Fruit fly (Drosophila melanogaster) whole organism, prepupa: Measurements from ENCODE around the gene CG15515.

Experiments
- Blimp-1 ChIP-seq: fragments of 200-800 bp; sonication (Bioruptor generic); optimal IDR thresholded peaks from 3 replicates; lab custom pipeline; 2017; ENCODE audit warnings: missing biosample characterization, missing genetic modification characterization, mild to moderate bottlenecking, moderate library complexity, missing genetic modification reagents
- CG11294 ChIP-seq: fragments of 200-800 bp; sonication (Bioruptor generic); IDR thresholded peaks from 2 replicates; pipeline ENCODE4 v1.3.6; 2022; ENCODE audit warnings: missing biosample characterization, missing genetic modification characterization
- CG1621 ChIP-seq: fragments of 200-800 bp; sonication (Bioruptor generic); optimal IDR thresholded peaks from 3 replicates; lab custom pipeline; 2018; ENCODE audit warnings: missing biosample characterization, mild to moderate bottlenecking, missing genetic modification characterization
- CG31627 ChIP-seq: fragments of 200-800 bp; sonication (Bioruptor generic); optimal IDR thresholded peaks from 3 replicates; lab custom pipeline; 2016; ENCODE audit warnings: missing biosample characterization, missing genetic modification characterization
- CG32006 ChIP-seq: fragments of 200-800 bp; sonication (Bioruptor generic); optimal IDR thresholded peaks from 3 replicates; lab custom pipeline; 2017; ENCODE audit warnings: missing biosample characterization, mild to moderate bottlenecking, missing genetic modification characterization
- CG6808 ChIP-seq: fragments of 200-800 bp; sonication (Bioruptor generic); optimal IDR thresholded peaks from 3 replicates; lab custom pipeline; 2017; ENCODE audit warnings: missing biosample characterization, missing genetic modification characterization, mild to moderate bottlenecking, moderate library complexity, missing genetic modification reagents
- CG8319 ChIP-seq: fragments of 200-800 bp; sonication (Bioruptor generic); optimal IDR thresholded peaks from 3 replicates; lab custom pipeline; 2016; ENCODE audit warnings: missing biosample characterization, missing genetic modification characterization
- Hr39 ChIP-seq: fragments of 200-800 bp; sonication (Bioruptor generic); optimal IDR thresholded peaks from 2 replicates; lab custom pipeline; 2016; ENCODE audit warnings: missing biosample characterization, missing genetic modification characterization
- Sox102F ChIP-seq: fragments of 200-800 bp; sonication (Bioruptor generic); optimal IDR thresholded peaks from 2 replicates; lab custom pipeline; 2016; ENCODE audit warnings: missing biosample characterization, mild to moderate bottlenecking, missing genetic modification characterization
- pdm3 ChIP-seq: fragments of 200-800 bp; sonication (Bioruptor generic); optimal IDR thresholded peaks from 3 replicates; lab custom pipeline; 2016; ENCODE audit warnings: missing biosample characterization, missing genetic modification characterization
- salr ChIP-seq, 2 experiments: fragments of 200-800 bp; sonication (Bioruptor generic); optimal IDR thresholded peaks; 3 replicates each; lab custom pipeline; 2016 to 2018; ENCODE audit warnings: missing biosample characterization in 2 of 2, missing genetic modification characterization in 2 of 2, mild to moderate bottlenecking in 1 of 2
- topi ChIP-seq: fragments of 200-800 bp; sonication (Bioruptor generic); optimal IDR thresholded peaks from 3 replicates; lab custom pipeline; 2016; ENCODE audit warnings: missing biosample characterization, missing genetic modification characterization

- no peak for TF ChIP-seq Blimp-1
- no peak for TF ChIP-seq Hr39
- no peak for TF ChIP-seq CG11294 (GFP tag; lab: Robert Waterston, UW)
- no peak for TF ChIP-seq Sox102F
- no peak for TF ChIP-seq CG1621 (tag; lab: Kevin White, UChicago)
- TF ChIP-seq CG8319 (GFP tag; lab: Kevin White, UChicago): no peak
- no peak for TF ChIP-seq pdm3 (GFP tag; lab: Kevin White, UChicago)
- no peak for TF ChIP-seq CG32006 (GFP tag; lab: Kevin White, UChicago)
- TF ChIP-seq CG6808 (GFP tag; lab: Kevin White, UChicago): no peak
- no peak for TF ChIP-seq topi (GFP tag; lab: Kevin White, UChicago)
- TF ChIP-seq salr (GFP tag; optimal IDR thresholded peaks at IDR 0.05; lab: Kevin White, UChicago): no peak
- no peak for TF ChIP-seq CG31627 (GFP tag; lab: Kevin White, UChicago)
These were observed 35.9 kb upstream of the CG15515 start, which contains the start of gene CG34133 for dm6 chr3R:29869350-29869688.
